Fruit fly (Drosophila melanogaster): ENCODE results near the gene CG44000.

DNA sequence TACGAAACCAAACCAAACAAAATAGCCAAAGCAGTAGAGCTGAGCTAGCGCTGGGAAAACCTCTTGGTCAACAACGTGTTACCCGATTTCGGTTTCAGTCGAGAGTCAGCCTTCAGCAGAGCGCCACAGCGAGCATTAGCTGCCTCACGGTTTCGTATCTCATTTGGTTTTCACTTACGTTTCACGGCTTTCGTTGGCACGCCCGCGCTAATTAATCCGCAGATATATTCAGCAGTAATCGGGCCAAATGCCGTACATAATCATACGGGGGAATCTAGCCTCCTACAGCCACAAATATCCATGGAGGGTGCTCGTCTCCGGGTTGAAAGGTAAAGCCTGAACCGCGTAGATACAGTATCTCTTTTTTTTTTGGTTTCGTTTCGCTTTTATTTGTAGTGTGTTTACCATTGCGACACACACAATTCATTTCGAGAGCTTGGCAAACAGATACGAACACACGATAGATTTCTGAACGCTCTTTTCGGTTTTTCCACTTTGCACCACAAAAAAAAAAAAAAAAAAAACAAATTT, 1.4 kb downstream of the CG44000 start, which contains the start of gene CG31650:
- TF ChIP-seq CG14655 (GFP tag; optimal IDR thresholded peaks at IDR 0.05), result no peak
- no peak for TF ChIP-seq CG8301 (tag; optimal IDR thresholded peaks at IDR 0.05)

All from whole organism, pupa.